Worm (Caenorhabditis elegans) whole organism, mixed stage, embryonic: ENCODE data around the gene C44C10.7.

ENCODE experiments used
- bed-3 ChIP-seq: fragments of 200-800 bp; sonication (Bioruptor generic); optimal IDR thresholded peaks from 3 replicates; lab custom pipeline; 2018; ENCODE audit warnings: mild to moderate bottlenecking, missing genetic modification characterization, moderate library complexity, missing compliant biosample characterization
- blmp-1 ChIP-seq: fragments of 150-350 bp; optimal IDR thresholded peaks from 2 replicates; lab custom pipeline; 2014; ENCODE audit warnings: missing biosample characterization, missing genetic modification characterization
- ceh-83 ChIP-seq: fragments of 200-800 bp; sonication (Bioruptor generic); optimal IDR thresholded peaks from 2 replicates; lab custom pipeline; 2018; ENCODE audit warnings: mild to moderate bottlenecking, missing genetic modification characterization, missing compliant biosample characterization
- ces-1 ChIP-seq: fragments of 150-350 bp; optimal IDR thresholded peaks from 2 replicates; lab custom pipeline; 2014; ENCODE audit warnings: missing biosample characterization, missing genetic modification reagents, missing genetic modification characterization
- cnd-1 ChIP-seq: fragments of 200-800 bp; sonication (Bioruptor generic); optimal IDR thresholded peaks from 2 replicates; lab custom pipeline; 2018; ENCODE audit warnings: mild to moderate bottlenecking, missing genetic modification characterization, missing compliant biosample characterization
- elt-1 ChIP-seq: sonication (generic microtip); optimal IDR thresholded peaks from 2 replicates; lab custom pipeline; 2017; ENCODE audit warnings: missing genetic modification characterization, mild to moderate bottlenecking, missing compliant biosample characterization, antibody characterized with exemption, moderate library complexity, borderline replicate concordance; ENCODE audit not compliant: insufficient read depth
- elt-3 ChIP-seq: fragments of 150-350 bp; optimal IDR thresholded peaks from 2 replicates; lab custom pipeline; 2014; ENCODE audit warnings: missing biosample characterization, missing genetic modification characterization
- flh-1 ChIP-seq: fragments of 200-800 bp; sonication (Bioruptor generic); optimal IDR thresholded peaks from 2 replicates; lab custom pipeline; 2018; ENCODE audit warnings: mild to moderate bottlenecking, missing genetic modification characterization, moderate library complexity, missing compliant biosample characterization
- ham-2 ChIP-seq: fragments of 200-800 bp; sonication (Bioruptor generic); optimal IDR thresholded peaks from 2 replicates; lab custom pipeline; 2018; ENCODE audit warnings: mild to moderate bottlenecking, missing genetic modification characterization, missing compliant biosample characterization
- hlh-1 ChIP-seq: fragments of 150-350 bp; optimal IDR thresholded peaks from 2 replicates; lab custom pipeline; 2014; ENCODE audit warnings: missing biosample characterization, missing genetic modification reagents, missing genetic modification characterization
- lin-32 ChIP-seq: fragments of 200-800 bp; sonication (Bioruptor generic); optimal IDR thresholded peaks from 2 replicates; lab custom pipeline; 2018; ENCODE audit warnings: mild to moderate bottlenecking, missing genetic modification characterization, missing compliant biosample characterization
- lsy-2 ChIP-seq: fragments of 150-350 bp; optimal IDR thresholded peaks from 2 replicates; lab custom pipeline; 2014; ENCODE audit warnings: missing biosample characterization, missing genetic modification characterization
- mab-5 ChIP-seq: fragments of 150-350 bp; optimal IDR thresholded peaks from 2 replicates; lab custom pipeline; 2014; ENCODE audit warnings: missing biosample characterization, missing genetic modification characterization
- mep-1 ChIP-seq: fragments of 150-350 bp; optimal IDR thresholded peaks from 2 replicates; lab custom pipeline; 2017; ENCODE audit warnings: missing biosample characterization, missing genetic modification reagents, missing genetic modification characterization, inconsistent platforms
- nhr-12 ChIP-seq: fragments of 150-350 bp; optimal IDR thresholded peaks from 2 replicates; lab custom pipeline; 2014; ENCODE audit warnings: missing biosample characterization, missing genetic modification characterization
- nhr-2 ChIP-seq: fragments of 150-350 bp; optimal IDR thresholded peaks from 2 replicates; lab custom pipeline; 2014; ENCODE audit warnings: missing biosample characterization, missing genetic modification characterization
- nhr-28 ChIP-seq: fragments of 150-350 bp; optimal IDR thresholded peaks from 2 replicates; lab custom pipeline; 2014; ENCODE audit warnings: missing biosample characterization, missing genetic modification characterization
- pha-4 ChIP-seq: fragments of 150-350 bp; optimal IDR thresholded peaks from 2 replicates; lab custom pipeline; 2018; ENCODE audit warnings: missing biosample characterization, missing genetic modification reagents, missing genetic modification characterization
- snpc-4 ChIP-seq: fragments of 150-350 bp; optimal IDR thresholded peaks from 2 replicates; lab custom pipeline; 2014; ENCODE audit warnings: missing biosample characterization, missing genetic modification characterization
- sptf-1 ChIP-seq: sonication (generic microtip); optimal IDR thresholded peaks from 2 replicates; lab custom pipeline; 2017; ENCODE audit warnings: mild to moderate bottlenecking, missing genetic modification characterization, moderate library complexity, missing compliant biosample characterization
- tbx-8 ChIP-seq: fragments of 200-800 bp; sonication (Bioruptor generic); optimal IDR thresholded peaks from 2 replicates; lab custom pipeline; 2018; ENCODE audit warnings: mild to moderate bottlenecking, missing genetic modification characterization, moderate library complexity, missing compliant biosample characterization
- unc-120 ChIP-seq: sonication (generic microtip); optimal IDR thresholded peaks from 2 replicates; lab custom pipeline; 2017; ENCODE audit warnings: missing genetic modification characterization, missing compliant biosample characterization; ENCODE audit not compliant: poor library complexity, severe bottlenecking
- unc-62 ChIP-seq: fragments of 150-350 bp; optimal IDR thresholded peaks from 2 replicates; lab custom pipeline; 2014; ENCODE audit warnings: missing biosample characterization, missing genetic modification reagents, missing genetic modification characterization
- ztf-11 ChIP-seq: fragments of 150-350 bp; optimal IDR thresholded peaks from 2 replicates; lab custom pipeline; 2014; ENCODE audit warnings: missing biosample characterization, missing genetic modification characterization

C44C10.7 gene

ce11 chrX:11693092-11693491, 5.0 kb upstream of the C44C10.7 start, which contains the start of gene smcl-1:
smcl-1 (plus strand) TSS chrX:11693464.
- TF ChIP-seq sptf-1 (tag; lab: Kevin White, UChicago) (no peak), mep-1 (tag; lab: Kevin White, UChicago) (peak; percentile 34), hlh-1 (tag; lab: Kevin White, UChicago) (peak; percentile 34), nhr-2 (peak; percentile 5)
- TF ChIP-seq, all 35 proteins: peak for 3

- TF ChIP-seq mab-5 (tag; lab: Kevin White, UChicago) (no peak), elt-1 (tag; lab: Kevin White, UChicago) (peak; percentile 30)
Observed at ce11 chrX:11690014-11690591, 2.0 kb upstream of the C44C10.7 start, which contains the start of the genes C44C10.10 and C44C10.5. C44C10.10 (plus strand) TSS chrX:11690314. C44C10.5 (plus strand) TSS chrX:11690541.

DNA sequence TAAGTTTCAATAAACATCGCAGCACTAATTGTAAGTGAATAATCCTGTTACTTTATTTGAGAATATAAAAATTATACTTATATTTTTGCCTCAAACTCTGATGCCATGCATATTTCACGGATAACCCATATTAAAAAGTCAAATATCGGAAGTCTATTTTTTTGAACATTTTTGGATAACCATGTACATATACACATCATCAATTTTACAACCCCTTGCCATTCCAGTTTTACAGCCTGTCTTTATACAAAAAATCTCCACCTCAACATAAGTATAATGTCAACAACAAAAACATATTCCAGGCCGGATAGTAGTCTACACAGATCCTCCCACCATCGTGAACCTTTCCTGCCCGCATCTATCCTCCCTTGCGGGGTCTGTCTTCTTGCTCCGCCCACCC, 3.8 kb downstream of the C44C10.7 start, which contains the start of gene hnd-1:
TSS of gene hnd-1 (plus strand) at position 301 of the 400 bp plus-strand sequence.
- no peak for TF ChIP-seq bed-3
- no peak for TF ChIP-seq nhr-2
- TF ChIP-seq flh-1 (GFP tag; lab: Kevin White, UChicago) = no peak
- TF ChIP-seq unc-62 (GFP tag; lab: Kevin White, UChicago) = no peak
- TF ChIP-seq nhr-12 (tag; lab: Kevin White, UChicago) = no peak
- TF ChIP-seq pha-4 (tag; lab: Kevin White, UChicago) = no peak
- TF ChIP-seq lin-32 (GFP tag; lab: Kevin White, UChicago) = no peak
- no peak for TF ChIP-seq lsy-2
- TF ChIP-seq ces-1 (GFP tag; lab: Kevin White, UChicago) = no peak

DNA sequence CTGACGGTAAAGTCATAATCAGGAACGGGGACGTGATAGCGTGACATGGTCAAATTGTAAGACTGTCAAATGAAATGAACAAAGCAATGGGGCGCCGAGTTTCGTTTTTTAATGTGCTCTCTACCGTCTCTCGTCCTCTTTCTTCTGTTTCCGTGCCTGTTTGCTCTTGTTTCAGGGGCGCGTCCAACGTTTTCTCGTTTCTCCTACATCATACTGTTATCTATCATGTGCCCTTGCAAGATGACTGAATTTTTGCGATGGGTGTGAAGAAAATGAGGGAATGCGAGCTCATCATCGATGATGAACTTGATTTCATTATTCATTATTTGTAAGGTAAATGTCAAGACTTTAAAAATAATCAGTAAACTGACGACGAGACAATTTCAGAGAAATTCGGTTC, 7.2 kb downstream of the C44C10.7 start, which contains the start of gene T04F8.7:
TSS of gene T04F8.7 (minus strand) at position 130 of the 400 bp plus-strand sequence.
- TF ChIP-seq ham-2 (GFP tag; lab: Kevin White, UChicago) (no peak), snpc-4 (no peak), unc-120 (tag; lab: Kevin White, UChicago) (no peak), lsy-2 (no peak), unc-62 (GFP tag; lab: Kevin White, UChicago) (no peak)
- TF ChIP-seq, all 35 proteins: peak for 0

ce11 chrX:11679211-11679977, 8.7 kb downstream of the C44C10.7 start:
- TF ChIP-seq elt-3 (tag; lab: Kevin White, UChicago) (no peak), cnd-1 (tag; lab: Kevin White, UChicago) (no peak), ceh-83 (no peak), ham-2 (GFP tag; lab: Kevin White, UChicago) (no peak), tbx-8 (GFP tag; lab: Kevin White, UChicago) (no peak), nhr-28 (tag; lab: Kevin White, UChicago) (no peak), lsy-2 (no peak), unc-120 (tag; lab: Kevin White, UChicago) (no peak), mab-5 (tag; lab: Kevin White, UChicago) (no peak), elt-1 (tag; lab: Kevin White, UChicago) (no peak)

ce11 chrX:11675573-11675972, 12.5 kb downstream of the C44C10.7 start:
- TF ChIP-seq blmp-1 (tag; lab: Kevin White, UChicago) (no peak), nhr-2 (peak; percentile 49), ztf-11 (tag; lab: Kevin White, UChicago) (no peak), tbx-8 (GFP tag; lab: Kevin White, UChicago) (no peak), hlh-1 (tag; lab: Kevin White, UChicago) (no peak), cnd-1 (tag; lab: Kevin White, UChicago) (peak; percentile 73), unc-120 (tag; lab: Kevin White, UChicago) (no peak)
